Worm (Caenorhabditis elegans) whole organism, young adult: ENCODE measurements around the gene nhr-129.

Experiments
- B0035.1 ChIP-seq: sonication (generic microtip); optimal IDR thresholded peaks from 2 replicates; lab custom pipeline; 2016; ENCODE audit warnings: missing genetic modification characterization, mild to moderate bottlenecking, missing compliant biosample characterization, missing genotype, missing genetic modification reagents
- K11D2.4 ChIP-seq: fragments of 200-800 bp; sonication (Bioruptor generic); IDR thresholded peaks from 2 replicates; pipeline ENCODE4 v1.3.6; 2022; ENCODE audit warnings: missing genetic modification reagents, missing genetic modification characterization, missing compliant biosample characterization
- Y53G8AR.9 ChIP-seq: fragments of 200-800 bp; sonication (Bioruptor generic); conservative IDR thresholded peaks from 2 replicates; pipeline ENCODE4 v1.3.6; 2022; ENCODE audit warnings: missing genetic modification reagents, missing genetic modification characterization, missing compliant biosample characterization
- mel-28 ChIP-seq: sonication (generic microtip); optimal IDR thresholded peaks from 2 replicates; lab custom pipeline; 2016; ENCODE audit warnings: borderline replicate concordance, mild to moderate bottlenecking, missing genetic modification characterization, missing compliant biosample characterization
- unc-62 ChIP-seq: fragments of 150-350 bp; optimal IDR thresholded peaks from 2 replicates; lab custom pipeline; 2014; ENCODE audit warnings: missing biosample characterization, missing genetic modification reagents, missing genetic modification characterization

ce11 chrV:13312210-13312676 lies 18.6 kb downstream of the nhr-129 start, which contains the start of gene nasp-2:
- TF ChIP-seq unc-62 (GFP tag; lab: Kevin White, UChicago) (no peak), B0035.1 (tag; lab: Kevin White, UChicago) (no peak), mel-28 (tag; lab: Kevin White, UChicago) (no peak), Y53G8AR.9 (GFP tag; lab: Robert Waterston, UW) (peak; percentile 92), K11D2.4 (GFP tag; lab: Robert Waterston, UW) (no peak)
